Worm (Caenorhabditis elegans) whole organism, young adult: ENCODE results near the gene eef-1A.2.

Experiments
- D2030.7 ChIP-seq: fragments of 200-800 bp; sonication (Bioruptor generic); IDR thresholded peaks from 2 replicates; pipeline ENCODE4 v1.3.6; 2022; ENCODE audit warnings: missing genetic modification reagents, missing genetic modification characterization, missing compliant biosample characterization
- F10E7.11 ChIP-seq: sonication (generic microtip); optimal IDR thresholded peaks from 2 replicates; lab custom pipeline; 2017; ENCODE audit warnings: mild to moderate bottlenecking, missing genetic modification characterization, moderate library complexity, missing compliant biosample characterization
- F22D6.2 ChIP-seq: sonication (generic microtip); optimal IDR thresholded peaks from 2 replicates; lab custom pipeline; 2016; ENCODE audit warnings: mild to moderate bottlenecking, missing genetic modification characterization, missing compliant biosample characterization
- F37B4.10 ChIP-seq: fragments of 200-800 bp; sonication (Bioruptor generic); IDR thresholded peaks from 2 replicates; pipeline ENCODE4 v1.3.6; 2022; ENCODE audit warnings: missing genetic modification characterization, missing compliant biosample characterization
- F39B2.1 ChIP-seq: fragments of 200-800 bp; sonication (Bioruptor generic); IDR thresholded peaks from 2 replicates; pipeline ENCODE4 v1.3.6; 2022; ENCODE audit warnings: missing genetic modification reagents, missing genetic modification characterization, missing compliant biosample characterization
- F52B5.7 ChIP-seq: sonication (generic microtip); optimal IDR thresholded peaks from 2 replicates; lab custom pipeline; 2016; ENCODE audit warnings: mild to moderate bottlenecking, missing genetic modification characterization, missing compliant biosample characterization
- F57A8.1 ChIP-seq: fragments of 200-800 bp; sonication (Bioruptor generic); optimal IDR thresholded peaks from 2 replicates; lab custom pipeline; 2018; ENCODE audit warnings: mild to moderate bottlenecking, missing genetic modification characterization, moderate library complexity, missing compliant biosample characterization
- K11D2.4 ChIP-seq: fragments of 200-800 bp; sonication (Bioruptor generic); IDR thresholded peaks from 2 replicates; pipeline ENCODE4 v1.3.6; 2022; ENCODE audit warnings: missing genetic modification reagents, missing genetic modification characterization, missing compliant biosample characterization
- T26A5.8 ChIP-seq: sonication (generic microtip); optimal IDR thresholded peaks from 2 replicates; lab custom pipeline; 2016; ENCODE audit warnings: missing genetic modification characterization, missing compliant biosample characterization
- Y53F4B.3 ChIP-seq: fragments of 200-800 bp; sonication (Bioruptor generic); IDR thresholded peaks from 2 replicates; pipeline ENCODE4 v1.3.6; 2022; ENCODE audit warnings: missing genetic modification reagents, missing genetic modification characterization, missing compliant biosample characterization
- Y56A3A.18 ChIP-seq: fragments of 200-800 bp; sonication (Bioruptor generic); IDR thresholded peaks from 2 replicates; pipeline ENCODE4 v1.3.6; 2022; ENCODE audit warnings: missing genetic modification reagents, missing genetic modification characterization, missing compliant biosample characterization
- Y67H2A.10 ChIP-seq: fragments of 200-800 bp; sonication (Bioruptor generic); conservative IDR thresholded peaks from 2 replicates; pipeline ENCODE4 v1.3.6; 2022; ENCODE audit warnings: missing genetic modification reagents, missing genetic modification characterization, missing compliant biosample characterization
- Y79H2A.3 ChIP-seq: fragments of 200-800 bp; sonication (Bioruptor generic); conservative IDR thresholded peaks from 2 replicates; pipeline ENCODE4 v1.3.6; 2022; ENCODE audit warnings: missing genetic modification reagents, missing genetic modification characterization, missing compliant biosample characterization
- ZK185.1 ChIP-seq: sonication (generic microtip); optimal IDR thresholded peaks from 2 replicates; lab custom pipeline; 2016; ENCODE audit warnings: mild to moderate bottlenecking, missing genetic modification characterization, missing compliant biosample characterization; ENCODE audit not compliant: poor library complexity, severe bottlenecking
- atf-7 ChIP-seq: sonication (generic microtip); optimal IDR thresholded peaks from 2 replicates; lab custom pipeline; 2017; ENCODE audit warnings: mild to moderate bottlenecking, missing genetic modification characterization, missing compliant biosample characterization
- attf-3 ChIP-seq: fragments of 200-800 bp; sonication (Bioruptor generic); conservative IDR thresholded peaks from 2 replicates; pipeline ENCODE4 v1.3.6; 2022; ENCODE audit warnings: missing genetic modification reagents, missing genetic modification characterization, missing compliant biosample characterization
- attf-5 ChIP-seq: fragments of 200-800 bp; sonication (Bioruptor generic); optimal IDR thresholded peaks from 2 replicates; lab custom pipeline; 2018; ENCODE audit warnings: mild to moderate bottlenecking, missing genetic modification characterization, missing compliant biosample characterization
- bed-1 ChIP-seq: fragments of 200-800 bp; sonication (Bioruptor generic); IDR thresholded peaks from 2 replicates; pipeline ENCODE4 v1.3.6; 2022; ENCODE audit warnings: missing genetic modification reagents, missing genetic modification characterization, missing compliant biosample characterization
- ceh-27 ChIP-seq: fragments of 200-800 bp; sonication (Bioruptor generic); optimal IDR thresholded peaks from 2 replicates; lab custom pipeline; 2018; ENCODE audit warnings: mild to moderate bottlenecking, missing genetic modification characterization, moderate library complexity, missing compliant biosample characterization
- ceh-40 ChIP-seq: fragments of 200-800 bp; sonication (Bioruptor generic); IDR thresholded peaks from 2 replicates; pipeline ENCODE4 v1.3.6; 2022; ENCODE audit warnings: missing genetic modification characterization, missing compliant biosample characterization
- ceh-79 ChIP-seq: sonication (generic microtip); optimal IDR thresholded peaks from 2 replicates; lab custom pipeline; 2017; ENCODE audit warnings: mild to moderate bottlenecking, missing genetic modification characterization, missing compliant biosample characterization
- dox-1 ChIP-seq: fragments of 200-800 bp; sonication (Bioruptor generic); IDR thresholded peaks from 2 replicates; pipeline ENCODE4 v1.3.6; 2022; ENCODE audit warnings: missing genetic modification reagents, missing genetic modification characterization, missing compliant biosample characterization
- efl-1 ChIP-seq: fragments of 150-350 bp; optimal IDR thresholded peaks from 2 replicates; lab custom pipeline; 2014; ENCODE audit warnings: missing biosample characterization, missing genetic modification reagents, missing genetic modification characterization
- egrh-3 ChIP-seq: fragments of 200-800 bp; sonication (Bioruptor generic); IDR thresholded peaks from 2 replicates; pipeline ENCODE4 v1.3.6; 2022; ENCODE audit warnings: missing genetic modification reagents, missing genetic modification characterization, missing compliant biosample characterization
- him-1 ChIP-seq: sonication (generic microtip); optimal IDR thresholded peaks from 2 replicates; lab custom pipeline; 2016; ENCODE audit warnings: missing genotype, missing genetic modification reagents, missing genetic modification characterization, missing compliant biosample characterization
- hsf-1 ChIP-seq: fragments of 200-800 bp; sonication (Bioruptor generic); IDR thresholded peaks from 2 replicates; pipeline ENCODE4 v1.3.6; 2022; ENCODE audit warnings: missing genetic modification reagents, missing genetic modification characterization, missing compliant biosample characterization
- lag-1 ChIP-seq: fragments of 200-800 bp; sonication (Bioruptor generic); IDR thresholded peaks from 2 replicates; pipeline ENCODE4 v1.3.6; 2022; ENCODE audit warnings: missing genetic modification reagents, missing genetic modification characterization, missing compliant biosample characterization
- let-607 ChIP-seq, 2 experiments: fragments of 200-800 bp in 1 of 2; sonication (Bioruptor generic) in 1 of 2; sonication (generic microtip) in 1 of 2; optimal IDR thresholded peaks; 2 replicates each; lab custom pipeline; 2016 to 2018; ENCODE audit warnings: mild to moderate bottlenecking in 2 of 2, missing compliant biosample characterization in 2 of 2, missing genetic modification characterization in 2 of 2, moderate library complexity in 2 of 2, missing genotype in 1 of 2
- lin-26 ChIP-seq: fragments of 200-800 bp; sonication (Bioruptor generic); IDR thresholded peaks from 2 replicates; pipeline ENCODE4 v1.3.6; 2022; ENCODE audit warnings: missing genetic modification reagents, missing genetic modification characterization, missing compliant biosample characterization
- lsl-1 ChIP-seq: fragments of 200-800 bp; sonication (Bioruptor generic); optimal IDR thresholded peaks from 2 replicates; lab custom pipeline; 2018; ENCODE audit warnings: mild to moderate bottlenecking, missing genetic modification characterization, moderate library complexity, missing compliant biosample characterization
- lsy-27 ChIP-seq: sonication (generic microtip); optimal IDR thresholded peaks from 2 replicates; lab custom pipeline; 2017; ENCODE audit warnings: missing genetic modification characterization, mild to moderate bottlenecking, missing compliant biosample characterization, antibody characterized with exemption, missing genotype, borderline replicate concordance; ENCODE audit not compliant: insufficient read depth
- madf-10 ChIP-seq: sonication (generic microtip); optimal IDR thresholded peaks from 2 replicates; lab custom pipeline; 2016; ENCODE audit warnings: mild to moderate bottlenecking, missing genetic modification characterization, missing compliant biosample characterization
- mxl-1 ChIP-seq: sonication (generic microtip); optimal IDR thresholded peaks from 2 replicates; lab custom pipeline; 2016; ENCODE audit warnings: missing genetic modification characterization, missing compliant biosample characterization
- nfya-2 ChIP-seq: fragments of 200-800 bp; sonication (Bioruptor generic); IDR thresholded peaks from 2 replicates; pipeline ENCODE4 v1.3.6; 2022; ENCODE audit warnings: missing genetic modification reagents, missing genetic modification characterization, missing compliant biosample characterization
- nfyb-1 ChIP-seq: fragments of 200-800 bp; sonication (Bioruptor generic); IDR thresholded peaks from 2 replicates; pipeline ENCODE4 v1.3.6; 2022; ENCODE audit warnings: missing genetic modification reagents, missing genetic modification characterization, missing compliant biosample characterization
- nhr-179 ChIP-seq: sonication (generic microtip); optimal IDR thresholded peaks from 2 replicates; lab custom pipeline; 2016; ENCODE audit warnings: mild to moderate bottlenecking, missing genetic modification characterization, missing compliant biosample characterization
- nhr-80 ChIP-seq: sonication (generic microtip); optimal IDR thresholded peaks from 2 replicates; lab custom pipeline; 2016; ENCODE audit warnings: missing genetic modification characterization, missing compliant biosample characterization
- repo-1 ChIP-seq: sonication (generic microtip); optimal IDR thresholded peaks from 2 replicates; lab custom pipeline; 2017; ENCODE audit warnings: mild to moderate bottlenecking, missing genetic modification characterization, missing compliant biosample characterization
- snpc-3.4 ChIP-seq: sonication (generic microtip); optimal IDR thresholded peaks from 2 replicates; lab custom pipeline; 2017; ENCODE audit warnings: missing genetic modification characterization, mild to moderate bottlenecking, missing compliant biosample characterization, antibody characterized with exemption, moderate library complexity, missing genotype, missing genetic modification reagents
- sptf-2 ChIP-seq: fragments of 200-800 bp; sonication (Bioruptor generic); optimal IDR thresholded peaks from 2 replicates; lab custom pipeline; 2018; ENCODE audit warnings: mild to moderate bottlenecking, missing genetic modification characterization, missing compliant biosample characterization
- tbp1 ChIP-seq: fragments of 200-800 bp; sonication (Bioruptor generic); optimal IDR thresholded peaks from 2 replicates; lab custom pipeline; 2018; ENCODE audit warnings: mild to moderate bottlenecking, missing genetic modification characterization, missing compliant biosample characterization
- tlf-1 ChIP-seq: fragments of 200-800 bp; sonication (Bioruptor generic); optimal IDR thresholded peaks from 2 replicates; lab custom pipeline; 2018; ENCODE audit warnings: mild to moderate bottlenecking, missing genetic modification characterization, missing compliant biosample characterization
- zim-3 ChIP-seq: sonication (generic microtip); optimal IDR thresholded peaks from 2 replicates; lab custom pipeline; 2017; ENCODE audit warnings: mild to moderate bottlenecking, missing genetic modification characterization, moderate library complexity, missing compliant biosample characterization
- ztf-22 ChIP-seq: fragments of 200-800 bp; sonication (Bioruptor generic); optimal IDR thresholded peaks from 2 replicates; lab custom pipeline; 2018; ENCODE audit warnings: mild to moderate bottlenecking, missing genetic modification characterization, moderate library complexity, missing compliant biosample characterization
- ztf-25 ChIP-seq: fragments of 200-800 bp; sonication (Bioruptor generic); IDR thresholded peaks from 2 replicates; pipeline ENCODE4 v1.3.6; 2022; ENCODE audit warnings: missing genetic modification reagents, missing genetic modification characterization, missing compliant biosample characterization
- ztf-28 ChIP-seq: fragments of 200-800 bp; sonication (Bioruptor generic); IDR thresholded peaks from 2 replicates; pipeline ENCODE4 v1.3.6; 2022; ENCODE audit warnings: missing genetic modification reagents, missing genetic modification characterization, missing compliant biosample characterization
- ztf-3 ChIP-seq: fragments of 200-800 bp; sonication (Bioruptor generic); optimal IDR thresholded peaks from 2 replicates; lab custom pipeline; 2018; ENCODE audit warnings: mild to moderate bottlenecking, missing genetic modification characterization, missing compliant biosample characterization
- ztf-6 ChIP-seq: fragments of 200-800 bp; sonication (Bioruptor generic); IDR thresholded peaks from 2 replicates; pipeline ENCODE4 v1.3.6; 2022; ENCODE audit warnings: missing genetic modification reagents, missing genetic modification characterization, missing compliant biosample characterization

Gene eef-1A.2

DNA sequence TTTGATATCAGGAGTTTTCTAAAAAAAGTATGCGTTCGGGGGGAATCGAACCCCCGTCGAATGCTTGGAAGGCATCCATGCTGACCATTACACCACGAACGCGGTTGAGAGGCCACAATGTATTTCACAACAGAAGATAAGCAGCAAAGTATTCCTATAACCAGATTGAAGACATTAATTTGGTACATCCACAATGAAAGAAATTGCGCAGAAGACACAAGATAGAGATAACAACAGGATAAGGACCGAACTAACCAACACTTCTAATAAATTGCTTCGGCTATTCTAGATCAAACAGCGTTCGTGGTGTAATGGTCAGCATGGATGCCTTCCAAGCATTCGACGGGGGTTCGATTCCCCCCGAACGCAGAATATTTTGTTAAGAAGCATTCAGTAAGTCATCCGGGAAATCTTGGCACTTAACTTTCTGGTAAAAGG lies 29.1 kb upstream of the eef-1A.2 start:
- TF ChIP-seq lag-1 (GFP tag; lab: Robert Waterston, UW) (no peak), Y79H2A.3 (GFP tag; lab: Robert Waterston, UW) (0 out of 2 replicates have a peak, but pooled peaks have one; percentile 48), ceh-27 (GFP tag; lab: Kevin White, UChicago) (peak; percentile 27), F57A8.1 (GFP tag; lab: Kevin White, UChicago) (peak; percentile 39), nfya-2 (GFP tag; lab: Robert Waterston, UW) (no peak), ztf-3 (no peak), ztf-25 (GFP tag; lab: Robert Waterston, UW) (peak; percentile 71; the same call in 1 of the 2 replicates), F37B4.10 (GFP tag; lab: Robert Waterston, UW) (no peak), let-607 (tag; optimal IDR thresholded peaks at IDR 0.05; lab: Kevin White, UChicago) (peak; percentile 15 to 37), egrh-3 (peak; percentile 25; the same call in 1 of the 2 replicates), zim-3 (tag; lab: Kevin White, UChicago) (peak; percentile 52), ceh-40 (GFP tag; lab: Robert Waterston, UW) (peak; percentile 42; the same call in 1 of the 2 replicates), Y53F4B.3 (GFP tag; lab: Robert Waterston, UW) (no peak), ztf-6 (GFP tag; lab: Robert Waterston, UW) (0 out of 2 replicates have a peak, but pooled peaks have one; percentile 30), ztf-28 (GFP tag; lab: Robert Waterston, UW) (0 out of 2 replicates have a peak, but pooled peaks have one; percentile 21), hsf-1 (GFP tag; lab: Robert Waterston, UW) (no peak), F39B2.1 (GFP tag; lab: Robert Waterston, UW) (no peak), efl-1 (GFP tag; lab: Kevin White, UChicago) (peak; percentile 6), ceh-79 (peak; percentile 41), mxl-1 (peak; percentile 63), K11D2.4 (GFP tag; lab: Robert Waterston, UW) (peak; percentile 42; the same call in 1 of the 2 replicates), D2030.7 (peak; percentile 78; the same call in 1 of the 2 replicates), lsl-1 (GFP tag; lab: Kevin White, UChicago) (no peak), nhr-179 (no peak), nfyb-1 (peak; percentile 76; the same call in 1 of the 2 replicates), T26A5.8 (tag; lab: Kevin White, UChicago) (peak; percentile 17), repo-1 (tag; lab: Kevin White, UChicago) (peak; percentile 70), F10E7.11 (tag; lab: Kevin White, UChicago) (peak; percentile 15), tbp1 (GFP tag; lab: Kevin White, UChicago) (peak; percentile 89), snpc-3.4 (tag; lab: Kevin White, UChicago) (peak; percentile 74), lsy-27 (no peak), lin-26 (GFP tag; lab: Robert Waterston, UW) (peak; percentile 84), F52B5.7 (tag; lab: Kevin White, UChicago) (peak; percentile 72), bed-1 (GFP tag; lab: Robert Waterston, UW) (0 out of 2 replicates have a peak, but pooled peaks have one; percentile 9), attf-3 (GFP tag; lab: Robert Waterston, UW) (no peak), nhr-80 (tag; lab: Kevin White, UChicago) (peak; percentile 18), madf-10 (tag; lab: Kevin White, UChicago) (peak; percentile 62), atf-7 (tag; lab: Kevin White, UChicago) (peak; percentile 13), F22D6.2 (peak; percentile 14), him-1 (peak; percentile 79), ztf-22 (peak; percentile 5), Y56A3A.18 (peak; percentile 67; the same call in 1 of the 2 replicates), tlf-1 (GFP tag; lab: Kevin White, UChicago) (peak; percentile 46), sptf-2 (GFP tag; lab: Kevin White, UChicago) (no peak), ZK185.1 (peak; percentile 89), dox-1 (GFP tag; lab: Robert Waterston, UW) (peak; percentile 79), Y67H2A.10 (GFP tag; lab: Robert Waterston, UW) (no peak), attf-5 (peak; percentile 23)
